Fruit fly (Drosophila melanogaster) whole organism, prepupa: ENCODE data around the gene mRpS35.

Experiments used
- CG10631 ChIP-seq: fragments of 200-800 bp; sonication (Bioruptor generic); optimal IDR thresholded peaks from 2 replicates; lab custom pipeline; 2016; ENCODE audit warnings: missing biosample characterization, missing genetic modification characterization
- CG10669 ChIP-seq: fragments of 200-800 bp; sonication (Bioruptor generic); optimal IDR thresholded peaks from 3 replicates; lab custom pipeline; 2018; ENCODE audit warnings: missing biosample characterization, mild to moderate bottlenecking, missing genetic modification characterization, moderate library complexity
- CG11902 ChIP-seq: fragments of 200-800 bp; sonication (Bioruptor generic); optimal IDR thresholded peaks from 3 replicates; lab custom pipeline; 2016; ENCODE audit warnings: missing biosample characterization, missing genetic modification characterization
- CG15336 ChIP-seq: fragments of 200-800 bp; sonication (Bioruptor generic); IDR thresholded peaks from 2 replicates; pipeline ENCODE4 v1.3.6; 2022; ENCODE audit warnings: missing biosample characterization, missing genetic modification characterization
- CG1621 ChIP-seq: fragments of 200-800 bp; sonication (Bioruptor generic); optimal IDR thresholded peaks from 3 replicates; lab custom pipeline; 2018; ENCODE audit warnings: missing biosample characterization, mild to moderate bottlenecking, missing genetic modification characterization
- CG16779 ChIP-seq: fragments of 200-800 bp; sonication (Bioruptor generic); optimal IDR thresholded peaks from 3 replicates; lab custom pipeline; 2017; ENCODE audit warnings: missing biosample characterization, mild to moderate bottlenecking, missing genetic modification characterization
- CG31627 ChIP-seq: fragments of 200-800 bp; sonication (Bioruptor generic); optimal IDR thresholded peaks from 3 replicates; lab custom pipeline; 2016; ENCODE audit warnings: missing biosample characterization, missing genetic modification characterization
- CG32006 ChIP-seq: fragments of 200-800 bp; sonication (Bioruptor generic); optimal IDR thresholded peaks from 3 replicates; lab custom pipeline; 2017; ENCODE audit warnings: missing biosample characterization, mild to moderate bottlenecking, missing genetic modification characterization
- CG34406 ChIP-seq: fragments of 200-800 bp; sonication (Bioruptor generic); optimal IDR thresholded peaks from 3 replicates; lab custom pipeline; 2016; ENCODE audit warnings: missing biosample characterization, missing genetic modification characterization
- CG3919 ChIP-seq: fragments of 200-800 bp; sonication (Bioruptor generic); optimal IDR thresholded peaks from 3 replicates; lab custom pipeline; 2016; ENCODE audit warnings: missing biosample characterization, missing genetic modification characterization
- CG6163 ChIP-seq: fragments of 200-800 bp; sonication (Bioruptor generic); IDR thresholded peaks from 3 replicates; pipeline ENCODE4 v1.3.6; 2022; ENCODE audit warnings: missing biosample characterization, missing genetic modification characterization
- CG6276 ChIP-seq: fragments of 200-800 bp; sonication (Bioruptor generic); optimal IDR thresholded peaks from 2 replicates; lab custom pipeline; 2017; ENCODE audit warnings: missing biosample characterization, mild to moderate bottlenecking, missing genetic modification characterization
- CG6792 ChIP-seq: fragments of 200-800 bp; sonication (Bioruptor generic); optimal IDR thresholded peaks from 3 replicates; lab custom pipeline; 2016; ENCODE audit warnings: missing biosample characterization, missing genetic modification characterization
- CG6808 ChIP-seq: fragments of 200-800 bp; sonication (Bioruptor generic); optimal IDR thresholded peaks from 3 replicates; lab custom pipeline; 2017; ENCODE audit warnings: missing biosample characterization, missing genetic modification characterization, mild to moderate bottlenecking, moderate library complexity, missing genetic modification reagents
- CG7368 ChIP-seq: fragments of 200-800 bp; sonication (Bioruptor generic); optimal IDR thresholded peaks from 3 replicates; lab custom pipeline; 2016; ENCODE audit warnings: missing biosample characterization, missing genetic modification characterization
- CG8119 ChIP-seq: fragments of 200-800 bp; sonication (Bioruptor generic); IDR thresholded peaks from 3 replicates; pipeline ENCODE4 v1.3.6; 2022; ENCODE audit warnings: missing biosample characterization, missing genetic modification characterization
- CG8319 ChIP-seq: fragments of 200-800 bp; sonication (Bioruptor generic); optimal IDR thresholded peaks from 3 replicates; lab custom pipeline; 2016; ENCODE audit warnings: missing biosample characterization, missing genetic modification characterization
- CG8632 ChIP-seq: fragments of 200-800 bp; sonication (Bioruptor generic); optimal IDR thresholded peaks from 3 replicates; lab custom pipeline; 2016; ENCODE audit warnings: missing biosample characterization, missing genetic modification characterization
- CG9139 ChIP-seq: fragments of 200-800 bp; sonication (Bioruptor generic); optimal IDR thresholded peaks from 3 replicates; lab custom pipeline; 2017; ENCODE audit warnings: missing biosample characterization, mild to moderate bottlenecking, missing genetic modification characterization
- Eip75B ChIP-seq: fragments of 200-800 bp; sonication (Bioruptor generic); optimal IDR thresholded peaks from 3 replicates; lab custom pipeline; 2016; ENCODE audit warnings: missing biosample characterization, missing genetic modification characterization
- Eip78C ChIP-seq: fragments of 200-800 bp; sonication (Bioruptor generic); peaks from one replicate; lab custom pipeline; 2016; ENCODE audit warnings: missing biosample characterization, missing genetic modification characterization
- Eip93F ChIP-seq: fragments of 200-800 bp; sonication (Bioruptor generic); optimal IDR thresholded peaks from 2 replicates; lab custom pipeline; 2016; ENCODE audit warnings: missing biosample characterization, mild to moderate bottlenecking, missing genetic modification characterization
- Ets96B ChIP-seq: fragments of 200-800 bp; optimal IDR thresholded peaks from 2 replicates; lab custom pipeline; 2019; ENCODE audit warnings: missing biosample characterization, mild to moderate bottlenecking, missing genetic modification characterization, moderate library complexity
- Gug ChIP-seq: fragments of 200-800 bp; sonication (Bioruptor generic); IDR thresholded peaks from 2 replicates; pipeline ENCODE4 v1.3.6; 2022; ENCODE audit warnings: missing biosample characterization, missing genetic modification characterization
- Hr38 ChIP-seq: sonication (Bioruptor generic); optimal IDR thresholded peaks from 2 replicates; lab custom pipeline; 2016; ENCODE audit warnings: missing biosample characterization, missing genetic modification characterization
- Hr4 ChIP-seq: fragments of 200-800 bp; sonication (Bioruptor generic); optimal IDR thresholded peaks from 3 replicates; lab custom pipeline; 2016; ENCODE audit warnings: missing biosample characterization, missing genetic modification characterization
- Lpt ChIP-seq: fragments of 200-800 bp; sonication (Bioruptor generic); optimal IDR thresholded peaks from 3 replicates; lab custom pipeline; 2016; ENCODE audit warnings: missing biosample characterization, missing genetic modification characterization
- Met ChIP-seq: fragments of 200-800 bp; sonication (Bioruptor generic); optimal IDR thresholded peaks from 3 replicates; lab custom pipeline; 2016; ENCODE audit warnings: missing biosample characterization, missing genetic modification characterization
- Smox ChIP-seq: fragments of 200-800 bp; sonication (Bioruptor generic); optimal IDR thresholded peaks from 3 replicates; lab custom pipeline; 2016; ENCODE audit warnings: missing biosample characterization, missing genetic modification characterization
- Sox14 ChIP-seq: fragments of 200-800 bp; sonication (Bioruptor generic); optimal IDR thresholded peaks from 3 replicates; lab custom pipeline; 2016; ENCODE audit warnings: missing biosample characterization, missing genetic modification characterization
- Sox15 ChIP-seq: fragments of 200-800 bp; sonication (Bioruptor generic); optimal IDR thresholded peaks from 3 replicates; lab custom pipeline; 2016; ENCODE audit warnings: missing biosample characterization, missing genetic modification characterization
- achi ChIP-seq: fragments of 200-800 bp; sonication (Bioruptor generic); optimal IDR thresholded peaks from 3 replicates; lab custom pipeline; 2016; ENCODE audit warnings: missing biosample characterization, missing genetic modification characterization
- dsx ChIP-seq: fragments of 200-800 bp; optimal IDR thresholded peaks from 3 replicates; lab custom pipeline; 2019; ENCODE audit warnings: missing biosample characterization, mild to moderate bottlenecking, missing genetic modification characterization, moderate library complexity; ENCODE audit not compliant: poor library complexity, severe bottlenecking
- eg ChIP-seq: fragments of 200-800 bp; sonication (Bioruptor generic); IDR thresholded peaks from 3 replicates; pipeline ENCODE4 v1.3.6; 2022; ENCODE audit warnings: missing biosample characterization, missing genetic modification characterization
- esn ChIP-seq: fragments of 200-800 bp; sonication (Bioruptor generic); optimal IDR thresholded peaks from 2 replicates; lab custom pipeline; 2016; ENCODE audit warnings: missing biosample characterization, mild to moderate bottlenecking, missing genetic modification characterization, moderate library complexity
- fd59A ChIP-seq: fragments of 200-800 bp; sonication (Bioruptor generic); optimal IDR thresholded peaks from 2 replicates; lab custom pipeline; 2017; ENCODE audit warnings: missing biosample characterization, mild to moderate bottlenecking, missing genetic modification characterization, missing genetic modification reagents
- fd85E ChIP-seq: fragments of 200-800 bp; sonication (Bioruptor generic); optimal IDR thresholded peaks from 3 replicates; lab custom pipeline; 2016; ENCODE audit warnings: missing biosample characterization, missing genetic modification characterization
- fkh ChIP-seq: fragments of 200-800 bp; sonication (Bioruptor generic); optimal IDR thresholded peaks from 3 replicates; lab custom pipeline; 2017; ENCODE audit warnings: missing biosample characterization, mild to moderate bottlenecking, missing genetic modification characterization, moderate library complexity
- lz ChIP-seq: fragments of 200-800 bp; sonication (Bioruptor generic); optimal IDR thresholded peaks from 3 replicates; lab custom pipeline; 2016; ENCODE audit warnings: missing biosample characterization, missing genetic modification characterization
- net ChIP-seq: fragments of 200-800 bp; sonication (Bioruptor generic); optimal IDR thresholded peaks from 3 replicates; lab custom pipeline; 2016; ENCODE audit warnings: missing biosample characterization, missing genetic modification characterization
- pdm3 ChIP-seq: fragments of 200-800 bp; sonication (Bioruptor generic); optimal IDR thresholded peaks from 3 replicates; lab custom pipeline; 2016; ENCODE audit warnings: missing biosample characterization, missing genetic modification characterization
- salr ChIP-seq, 2 experiments: fragments of 200-800 bp; sonication (Bioruptor generic); optimal IDR thresholded peaks; 3 replicates each; lab custom pipeline; 2016 to 2018; ENCODE audit warnings: missing biosample characterization in 2 of 2, missing genetic modification characterization in 2 of 2, mild to moderate bottlenecking in 1 of 2
- spab ChIP-seq: fragments of 200-800 bp; sonication (Bioruptor generic); optimal IDR thresholded peaks from 2 replicates; lab custom pipeline; 2017; ENCODE audit warnings: missing biosample characterization, mild to moderate bottlenecking, missing genetic modification characterization, missing genetic modification reagents
- ss ChIP-seq, 2 experiments: fragments of 200-800 bp; sonication (Bioruptor generic); optimal IDR thresholded peaks; 2 replicates in 1 of 2; 3 replicates in 1 of 2; lab custom pipeline; 2017 to 2018; ENCODE audit warnings: mild to moderate bottlenecking in 2 of 2, missing biosample characterization in 2 of 2, missing genetic modification characterization in 2 of 2, moderate library complexity in 1 of 2
- svp ChIP-seq: fragments of 200-800 bp; sonication (Bioruptor generic); peaks from one replicate; lab custom pipeline; 2016; ENCODE audit warnings: missing biosample characterization, missing genetic modification characterization
- vri ChIP-seq: fragments of 200-800 bp; sonication (Bioruptor generic); optimal IDR thresholded peaks from 3 replicates; lab custom pipeline; 2016; ENCODE audit warnings: missing biosample characterization, mild to moderate bottlenecking, missing genetic modification characterization

The mRpS35 gene

DNA sequence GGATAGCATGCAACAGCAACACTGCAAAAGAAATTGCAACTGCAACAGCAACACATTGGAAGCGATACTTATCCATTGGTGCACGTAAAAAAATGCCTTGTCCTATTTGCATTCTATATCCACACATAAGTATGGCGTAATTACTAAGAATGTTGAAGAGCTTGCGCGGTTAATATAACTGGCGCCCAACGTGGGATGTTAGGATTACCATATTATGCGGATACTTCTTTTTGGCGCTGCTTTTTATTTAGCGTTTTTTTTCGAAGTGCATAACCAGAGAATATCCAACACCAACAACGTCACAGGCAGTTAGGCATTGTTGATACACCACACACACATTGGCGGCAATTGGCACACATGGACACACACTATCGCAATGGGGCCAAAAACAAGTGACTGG lies 21.4 kb downstream of the mRpS35 start (continued):
- TF ChIP-seq Eip93F (no peak), CG34406 (GFP tag; lab: Kevin White, UChicago) (peak; percentile 30), CG3919 (GFP tag; lab: Kevin White, UChicago) (peak; percentile 77), spab (peak; percentile 10), fd59A (GFP tag; lab: Kevin White, UChicago) (no peak), CG7368 (GFP tag; lab: Kevin White, UChicago) (peak; percentile 58), Eip75B (peak; percentile 53), CG31627 (GFP tag; lab: Kevin White, UChicago) (peak; percentile 62), Met (GFP tag; lab: Kevin White, UChicago) (peak; percentile 72), CG8319 (GFP tag; lab: Kevin White, UChicago) (no peak), Smox (GFP tag; lab: Kevin White, UChicago) (peak; percentile 59), CG6792 (GFP tag; lab: Kevin White, UChicago) (peak; percentile 2), ss (GFP tag; optimal IDR thresholded peaks at IDR 0.05; lab: Kevin White, UChicago) (peak in 1 of 2 experiments; percentile 9), Sox14 (peak; percentile 68), svp (peak; percentile 82), net (peak; percentile 67), Lpt (GFP tag; lab: Kevin White, UChicago) (peak; percentile 80), Hr38 (no peak), CG15336 (peak; percentile 85), esn (GFP tag; lab: Kevin White, UChicago) (peak; percentile 72), CG1621 (tag; lab: Kevin White, UChicago) (no peak), CG32006 (GFP tag; lab: Kevin White, UChicago) (peak; percentile 94), Sox15 (GFP tag; lab: Kevin White, UChicago) (peak; percentile 1), CG8119 (GFP tag; lab: Robert Waterston, UW) (peak; percentile 90)
- TF ChIP-seq, all 60 proteins: peak for 47

DNA sequence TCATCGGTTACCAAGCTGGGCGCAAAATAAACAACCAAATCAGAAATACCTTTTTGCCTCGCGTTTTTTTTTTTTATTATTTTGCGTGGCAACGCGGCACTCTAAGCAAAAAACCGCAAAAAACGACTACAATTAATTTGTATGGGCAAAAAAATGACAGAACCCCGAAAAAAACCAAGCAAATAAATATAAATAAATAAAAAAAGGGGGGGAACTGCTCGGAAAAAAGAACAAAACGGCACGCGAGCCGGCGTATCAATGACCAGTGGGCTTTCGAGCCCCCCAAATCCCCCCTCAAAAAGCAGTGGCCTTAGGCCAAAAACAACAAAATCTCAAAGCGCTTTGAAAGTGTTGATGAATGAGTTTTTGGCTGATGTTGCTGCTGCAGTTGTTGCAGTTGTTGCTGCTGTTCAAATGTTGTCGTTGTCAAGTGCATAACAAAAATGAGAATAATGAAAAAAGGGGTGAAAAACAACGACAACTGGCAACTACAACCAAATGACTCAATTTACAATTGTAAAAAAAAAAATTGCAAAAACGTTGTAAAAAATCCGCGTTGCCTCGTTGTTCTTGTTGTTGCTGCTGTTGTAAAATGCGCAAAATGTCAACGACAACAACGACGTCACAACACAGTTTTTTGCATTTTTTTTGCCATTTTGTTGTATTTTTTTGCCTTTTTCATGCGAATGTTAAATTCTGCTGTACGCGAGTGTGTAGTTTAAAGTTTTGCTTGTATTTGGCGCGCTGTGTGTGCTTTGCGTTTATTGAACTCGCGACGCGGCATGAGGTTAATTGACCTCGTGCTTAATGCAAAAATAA lies 24.6 kb downstream of the mRpS35 start:
- TF ChIP-seq CG31627 (GFP tag; lab: Kevin White, UChicago): no peak
- TF ChIP-seq dsx (GFP tag; lab: Kevin White, UChicago): no peak
- no peak for TF ChIP-seq fd59A (GFP tag; lab: Kevin White, UChicago)
- no peak for TF ChIP-seq Hr4
- TF ChIP-seq vri (GFP tag; lab: Kevin White, UChicago): peak; percentile 71
- peak; percentile 55 for TF ChIP-seq CG9139 (GFP tag; lab: Kevin White, UChicago)
- TF ChIP-seq CG3919 (GFP tag; lab: Kevin White, UChicago): no peak
- TF ChIP-seq svp: no peak
- TF ChIP-seq CG8632: no peak
- no peak for TF ChIP-seq fkh (GFP tag; lab: Kevin White, UChicago)
- peak; percentile 25 for TF ChIP-seq spab
- peak; percentile 80 for TF ChIP-seq eg (GFP tag; lab: Robert Waterston, UW)
- no peak for TF ChIP-seq Eip75B
- TF ChIP-seq CG6276: peak; percentile 63
- peak; percentile 20 for TF ChIP-seq Eip78C (GFP tag; lab: Kevin White, UChicago)
- TF ChIP-seq Lpt (GFP tag; lab: Kevin White, UChicago): no peak
- TF ChIP-seq ss (GFP tag; optimal IDR thresholded peaks at IDR 0.05; lab: Kevin White, UChicago): peak; percentile 74 to 79
- peak; percentile 55 for TF ChIP-seq CG10669
- TF ChIP-seq fd85E (GFP tag; lab: Kevin White, UChicago): no peak
- TF ChIP-seq CG10631: no peak
- TF ChIP-seq CG6792 (GFP tag; lab: Kevin White, UChicago): no peak
- TF ChIP-seq Ets96B: peak; percentile 43
- TF ChIP-seq Met (GFP tag; lab: Kevin White, UChicago): no peak
- TF ChIP-seq CG11902 (GFP tag; lab: Kevin White, UChicago): no peak
- TF ChIP-seq salr (GFP tag; optimal IDR thresholded peaks at IDR 0.05; lab: Kevin White, UChicago): peak in 1 of 2 experiments; percentile 7
- TF ChIP-seq CG15336: no peak; the same call in none of the 2 replicates
- TF ChIP-seq CG7368 (GFP tag; lab: Kevin White, UChicago): no peak
- TF ChIP-seq Gug (GFP tag; lab: Robert Waterston, UW): no peak
- TF ChIP-seq lz (GFP tag; lab: Kevin White, UChicago): no peak
- no peak for TF ChIP-seq CG8319 (GFP tag; lab: Kevin White, UChicago)
- TF ChIP-seq CG6163 (GFP tag; lab: Robert Waterston, UW): peak; percentile 78
- peak; percentile 50 for TF ChIP-seq CG16779 (tag; lab: Kevin White, UChicago)
- peak; percentile 3 for TF ChIP-seq pdm3 (GFP tag; lab: Kevin White, UChicago)
- TF ChIP-seq CG34406 (GFP tag; lab: Kevin White, UChicago): no peak
- peak; percentile 1 for TF ChIP-seq CG32006 (GFP tag; lab: Kevin White, UChicago)
- TF ChIP-seq Sox15 (GFP tag; lab: Kevin White, UChicago): no peak
- peak; percentile 14 for TF ChIP-seq achi
- peak; percentile 74 for TF ChIP-seq CG6808 (GFP tag; lab: Kevin White, UChicago)
